Worm (Caenorhabditis elegans): ENCODE results near the gene gcs-1.

The gcs-1 gene

DNA sequence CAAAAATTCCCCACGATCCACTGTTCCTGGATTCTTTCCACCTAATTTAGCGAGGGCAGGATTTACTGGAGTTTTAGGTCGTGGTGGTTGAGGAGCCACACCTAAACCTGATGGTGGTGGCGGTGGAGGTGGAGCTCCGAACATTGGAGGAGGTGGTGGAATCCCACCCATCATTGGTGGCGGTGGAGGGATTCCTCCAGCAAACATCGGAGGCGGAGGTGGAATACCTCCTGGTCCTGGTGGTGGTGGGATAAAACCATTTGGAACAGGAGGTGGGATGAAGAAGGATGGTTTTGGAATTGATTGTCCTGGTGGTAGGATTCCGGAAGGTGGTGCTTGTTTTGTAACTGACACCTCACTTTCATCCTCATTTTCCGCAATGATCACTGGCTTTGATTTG is 31.7 kb upstream of the gcs-1 start:
- TF ChIP-seq unc-62 (GFP tag; optimal IDR thresholded peaks at IDR 0.05 in 1 of 2) (peak in 1 of 2 experiments; percentile 6), unc-62 (tag; optimal IDR thresholded peaks at IDR 0.05) (no peak), arid-1 (GFP tag; conservative IDR thresholded peaks at IDR 0.05) (no peak), jun-1 (tag; optimal IDR thresholded peaks at IDR 0.05) (no peak), T26A8.4 (GFP tag; IDR thresholded peaks at IDR 0.05) (no peak), set-16 (GFP tag; IDR thresholded peaks at IDR 0.05) (peak; percentile 72), php-3 (GFP tag; IDR thresholded peaks at IDR 0.05) (no peak), dmd-9 (GFP tag; IDR thresholded peaks at IDR 0.05) (0 out of 2 replicates have a peak, but pooled peaks have one; percentile 5), zag-1 (tag; optimal IDR thresholded peaks at IDR 0.05) (no peak)

DNA sequence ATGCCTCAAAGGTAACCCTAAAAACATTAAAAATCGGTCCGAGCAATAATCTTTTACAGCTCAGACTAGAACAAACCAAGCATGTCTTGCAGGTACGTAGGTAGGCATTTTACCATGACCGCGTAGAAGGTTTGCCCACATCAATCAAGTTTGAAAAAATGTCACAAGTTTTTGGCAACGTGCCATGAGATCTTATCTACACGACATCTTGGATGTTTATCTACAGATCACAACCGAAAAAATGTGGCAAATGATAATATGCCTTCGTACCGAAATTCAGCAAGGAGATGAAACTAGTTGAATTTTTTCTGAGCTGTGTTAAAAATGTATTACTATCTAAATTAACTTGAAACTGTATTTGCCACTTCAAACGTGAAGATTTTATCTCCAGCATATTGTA is 26.3 kb upstream of the gcs-1 start:
- TF ChIP-seq unc-62 (GFP tag; optimal IDR thresholded peaks at IDR 0.05 in 1 of 2) (peak in 1 of 2 experiments; percentile 80), unc-62 (tag; optimal IDR thresholded peaks at IDR 0.05) (no peak), F10B5.3 (tag; optimal IDR thresholded peaks at IDR 0.05) (no peak), mxl-2 (GFP tag; conservative IDR thresholded peaks at IDR 0.05) (no peak)

- TF ChIP-seq T26A8.4 (GFP tag; IDR thresholded peaks at IDR 0.05) (no peak), nhr-237 (tag; optimal IDR thresholded peaks at IDR 0.05) (no peak), dpl-1 (GFP tag; optimal IDR thresholded peaks at IDR 0.05) (no peak), F26F4.8 (GFP tag; conservative IDR thresholded peaks at IDR 0.05) (no peak), F10B5.3 (tag; optimal IDR thresholded peaks at IDR 0.05) (no peak), ama-1 (optimal IDR thresholded peaks at IDR 0.05) (peak; percentile 13), lin-39 (tag; optimal IDR thresholded peaks at IDR 0.05) (no peak), madf-5 (GFP tag; IDR thresholded peaks at IDR 0.05) (no peak), mdl-1 (tag; optimal IDR thresholded peaks at IDR 0.05) (no peak), zag-1 (tag; optimal IDR thresholded peaks at IDR 0.05) (no peak), daf-16 (GFP tag; optimal IDR thresholded peaks at IDR 0.05) (no peak), daf-16 (tag; optimal IDR thresholded peaks at IDR 0.05) (no peak), php-3 (GFP tag; IDR thresholded peaks at IDR 0.05) (no peak), dmd-6 (GFP tag; IDR thresholded peaks at IDR 0.05) (no peak), aly-2 (tag; optimal IDR thresholded peaks at IDR 0.05) (no peak), lin-29 (GFP tag; IDR thresholded peaks at IDR 0.05) (no peak), ctbp-1 (GFP tag; IDR thresholded peaks at IDR 0.05) (no peak), ceh-28 (tag; optimal IDR thresholded peaks at IDR 0.05) (no peak), lsy-2 (tag; optimal IDR thresholded peaks at IDR 0.05) (peak in 1 of 2 experiments; percentile 44), gei-8 (GFP tag; optimal IDR thresholded peaks at IDR 0.05) (no peak), mep-1 (tag; optimal IDR thresholded peaks at IDR 0.05) (peak; percentile 20), nhr-111 (GFP tag; optimal IDR thresholded peaks at IDR 0.05) (no peak), nhr-42 (GFP tag; IDR thresholded peaks at IDR 0.05) (no peak), spr-1 (tag; optimal IDR thresholded peaks at IDR 0.05) (no peak), ces-1 (GFP tag; optimal IDR thresholded peaks at IDR 0.05) (no peak), dmd-9 (GFP tag; IDR thresholded peaks at IDR 0.05) (no peak), ceh-20 (GFP tag; IDR thresholded peaks at IDR 0.05) (no peak), nhr-6 (tag; optimal IDR thresholded peaks at IDR 0.05) (peak; percentile 53)
Observed at ce11 chrII:9063350-9063749, 25.2 kb upstream of the gcs-1 start.

DNA sequence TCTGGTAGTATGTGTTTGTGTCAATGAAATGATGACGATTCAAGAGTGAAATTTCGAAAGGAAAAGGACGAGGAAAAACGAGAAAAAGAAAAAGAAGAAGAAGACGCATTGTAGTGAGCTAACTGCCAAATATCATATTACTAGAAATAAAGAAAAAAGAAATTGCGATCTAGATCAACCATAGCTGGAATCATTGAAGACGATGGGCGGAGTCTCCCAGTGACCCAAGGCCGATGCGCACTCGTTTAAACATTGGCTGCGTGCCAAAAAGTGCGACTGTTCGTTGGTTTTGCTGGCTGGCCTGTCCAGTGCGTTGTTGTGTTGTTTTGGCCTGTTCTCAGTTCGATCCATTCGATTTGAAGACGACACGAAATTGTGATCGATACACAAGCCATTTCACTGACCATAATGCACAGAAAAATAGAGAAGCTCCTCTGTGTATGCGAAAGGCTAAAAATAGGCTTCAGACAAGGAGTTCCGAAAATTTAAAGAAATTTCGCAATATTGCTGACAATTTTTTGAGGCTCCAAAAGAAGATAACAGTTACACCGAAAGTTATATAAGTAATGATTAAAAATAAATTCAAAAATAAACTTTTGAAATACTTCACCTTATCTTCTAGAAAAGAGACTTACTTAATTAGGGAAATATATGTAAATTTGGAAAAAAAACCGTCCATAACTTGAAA is 24.3 kb upstream of the gcs-1 start:
- TF ChIP-seq unc-62 (GFP tag; optimal IDR thresholded peaks at IDR 0.05 in 1 of 2): peak in 1 of 2 experiments; percentile 12
- TF ChIP-seq unc-62 (tag; optimal IDR thresholded peaks at IDR 0.05): no peak
- TF ChIP-seq daf-16 (GFP tag; optimal IDR thresholded peaks at IDR 0.05): no peak
- peak; percentile 10 for TF ChIP-seq daf-16 (tag; optimal IDR thresholded peaks at IDR 0.05)
- TF ChIP-seq spr-3 (GFP tag; optimal IDR thresholded peaks at IDR 0.05): no peak
- no peak for TF ChIP-seq hmg-1.1 (GFP tag; IDR thresholded peaks at IDR 0.05)
- no peak for TF ChIP-seq dve-1 (tag; optimal IDR thresholded peaks at IDR 0.05; ENCODE audit: insufficient read depth)

Data from whole organism, L4 larva.